In the genomic region with DNA sequence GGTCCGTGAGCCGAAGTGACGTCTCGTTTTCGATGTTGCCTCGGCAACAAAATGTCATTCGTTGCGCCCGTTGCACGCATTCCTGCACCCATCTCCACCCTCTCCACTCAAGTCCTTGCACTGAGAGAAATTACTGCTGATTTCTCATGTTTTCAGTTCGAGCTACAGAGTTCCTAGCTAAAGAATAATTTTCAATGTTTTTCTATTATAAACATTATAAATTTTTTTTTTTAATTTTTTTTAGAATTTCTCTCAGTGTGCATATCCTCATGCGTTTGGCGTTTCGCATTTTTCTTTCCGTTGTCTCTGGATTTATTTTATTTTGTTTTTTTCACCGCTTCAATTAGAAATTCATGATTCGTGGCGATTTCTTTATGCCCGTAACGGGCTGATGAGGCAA, we compare ENCODE assay signal across 1 fruit fly cellular context.
TF ChIP-seq lines count a peak whose summit lies in the region.

No protein-coding gene starts in this region.

TF ChIP-seq in whole organism, prepupa, 60 proteins besides CTCF, POLR2A, EP300 and RAD21 (continued from another document):
- TF ChIP-seq CG6808 (GFP tag; optimal IDR thresholded peaks at IDR 0.05; lab: Kevin White, UChicago) (peak; percentile 54), topi (GFP tag; optimal IDR thresholded peaks at IDR 0.05; lab: Kevin White, UChicago) (peak; percentile 59), esn (GFP tag; optimal IDR thresholded peaks at IDR 0.05; lab: Kevin White, UChicago) (peak; percentile 74), CG16779 (tag; optimal IDR thresholded peaks at IDR 0.05; lab: Kevin White, UChicago) (no peak), dac (GFP tag; optimal IDR thresholded peaks at IDR 0.05; lab: Kevin White, UChicago) (no peak), CG3032 (tag; optimal IDR thresholded peaks at IDR 0.05; lab: Kevin White, UChicago) (peak; percentile 63), acj6 (GFP tag; optimal IDR thresholded peaks at IDR 0.05; lab: Kevin White, UChicago) (peak; percentile 41), CG6792 (GFP tag; optimal IDR thresholded peaks at IDR 0.05; lab: Kevin White, UChicago) (peak; percentile 57), CG11762 (GFP tag; optimal IDR thresholded peaks at IDR 0.05; lab: Kevin White, UChicago; ENCODE audit: insufficient read depth) (peak; percentile 30), CG6276 (GFP tag; optimal IDR thresholded peaks at IDR 0.05; lab: Kevin White, UChicago) (no peak), CG10631 (GFP tag; optimal IDR thresholded peaks at IDR 0.05; lab: Kevin White, UChicago) (peak; percentile 63), dsx (GFP tag; optimal IDR thresholded peaks at IDR 0.05; lab: Kevin White, UChicago; ENCODE audit: poor library complexity, severe bottlenecking) (peak; percentile 53), CG6854 (GFP tag; optimal IDR thresholded peaks at IDR 0.05; lab: Kevin White, UChicago) (no peak), salr (GFP tag; optimal IDR thresholded peaks at IDR 0.05; lab: Kevin White, UChicago) (peak; percentile 1 to 10), net (GFP tag; optimal IDR thresholded peaks at IDR 0.05; lab: Kevin White, UChicago) (peak; percentile 32), Smox (GFP tag; optimal IDR thresholded peaks at IDR 0.05; lab: Kevin White, UChicago) (peak; percentile 65), Gug (GFP tag; IDR thresholded peaks at IDR 0.05; lab: Robert Waterston, UW) (peak; percentile 29; the same call in 1 of the 2 replicates), spab (GFP tag; optimal IDR thresholded peaks at IDR 0.05; lab: Kevin White, UChicago) (peak; percentile 50), Sox14 (GFP tag; optimal IDR thresholded peaks at IDR 0.05; lab: Kevin White, UChicago) (peak; percentile 41), fd85E (GFP tag; optimal IDR thresholded peaks at IDR 0.05; lab: Kevin White, UChicago) (no peak), CG8319 (GFP tag; optimal IDR thresholded peaks at IDR 0.05; lab: Kevin White, UChicago) (no peak), Eip93F (GFP tag; optimal IDR thresholded peaks at IDR 0.05; lab: Kevin White, UChicago) (peak; percentile 41), svp (GFP tag; lab: Kevin White, UChicago) (peak; percentile 90), Hr4 (GFP tag; optimal IDR thresholded peaks at IDR 0.05; lab: Kevin White, UChicago) (peak; percentile 28), CG11902 (GFP tag; optimal IDR thresholded peaks at IDR 0.05; lab: Kevin White, UChicago) (peak; percentile 8), Sox15 (GFP tag; optimal IDR thresholded peaks at IDR 0.05; lab: Kevin White, UChicago) (peak; percentile 8), Blimp-1 (GFP tag; optimal IDR thresholded peaks at IDR 0.05; lab: Kevin White, UChicago) (peak; percentile 2), CG31627 (GFP tag; optimal IDR thresholded peaks at IDR 0.05; lab: Kevin White, UChicago) (peak; percentile 47), CG7368 (GFP tag; optimal IDR thresholded peaks at IDR 0.05; lab: Kevin White, UChicago) (peak; percentile 32), CG8119 (GFP tag; IDR thresholded peaks at IDR 0.05; lab: Robert Waterston, UW) (peak; percentile 64), CG1621 (tag; optimal IDR thresholded peaks at IDR 0.05; lab: Kevin White, UChicago) (peak; percentile 38), OdsH (GFP tag; optimal IDR thresholded peaks at IDR 0.05; lab: Kevin White, UChicago) (peak; percentile 62), CG3919 (GFP tag; optimal IDR thresholded peaks at IDR 0.05; lab: Kevin White, UChicago) (peak; percentile 25), Met (GFP tag; optimal IDR thresholded peaks at IDR 0.05; lab: Kevin White, UChicago) (peak; percentile 84), Ets21C (GFP tag; optimal IDR thresholded peaks at IDR 0.05; lab: Kevin White, UChicago) (peak; percentile 13)
